Fruit fly (Drosophila melanogaster): ENCODE measurements around the gene bru3.

Gene bru3

DNA sequence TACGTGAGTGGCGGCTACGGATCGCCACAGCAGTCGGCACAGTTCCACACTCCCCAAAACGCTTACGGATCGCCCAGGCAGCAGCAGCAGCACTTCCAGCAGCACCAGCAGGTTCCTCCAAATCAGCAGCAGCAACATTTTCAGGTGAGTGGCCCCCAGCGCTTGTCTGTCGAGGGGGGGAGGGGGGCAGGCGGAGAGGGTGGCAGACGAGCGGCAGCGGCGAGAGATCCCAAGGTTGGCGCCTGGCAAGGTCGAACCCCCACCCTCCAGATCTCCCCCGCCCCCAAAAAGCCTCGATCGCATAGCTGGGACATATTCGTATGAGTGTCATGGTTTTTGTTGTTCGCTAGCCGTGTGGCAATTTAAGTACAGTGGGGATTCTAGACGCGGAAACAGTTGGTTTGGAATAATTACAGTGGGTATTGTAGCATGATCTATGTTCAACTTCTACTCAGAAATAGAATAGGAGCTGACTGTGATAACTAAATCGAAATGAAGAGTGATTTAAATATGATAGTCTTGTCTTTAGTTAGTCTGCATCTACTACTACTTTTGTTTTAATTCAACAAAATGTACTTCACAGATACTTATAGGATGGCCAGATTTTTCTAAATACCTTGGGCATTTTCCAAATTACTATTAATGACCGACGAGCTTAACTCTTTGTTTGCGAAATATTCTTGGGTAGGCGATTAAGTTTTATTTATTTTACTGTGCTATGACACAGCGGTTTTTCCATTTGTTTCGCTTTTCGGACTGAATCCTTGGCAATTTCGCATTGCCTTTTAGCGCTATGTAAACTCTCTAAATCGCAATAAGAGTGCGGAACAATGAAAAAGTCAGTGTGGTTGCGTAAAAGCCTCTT lies 324.6 kb downstream of the bru3 start (continued):
- no peak for TF ChIP-seq CG18476 (GFP tag; optimal IDR thresholded peaks at IDR 0.05)
- TF ChIP-seq ind (GFP tag; optimal IDR thresholded peaks at IDR 0.05) = peak; percentile 34
- TF ChIP-seq amos (GFP tag; IDR thresholded peaks at IDR 0.05; ENCODE audit: partially characterized antibody) = no peak; the same call in 1 of the 2 replicates
- TF ChIP-seq CG10543 (GFP tag; optimal IDR thresholded peaks at IDR 0.05) = peak; percentile 67
- no peak for TF ChIP-seq fru (optimal IDR thresholded peaks at IDR 0.05)
- TF ChIP-seq CG7786 (GFP tag; optimal IDR thresholded peaks at IDR 0.05) = no peak
- no peak for TF ChIP-seq jigr1 (GFP tag; IDR thresholded peaks at IDR 0.05)
- no peak for TF ChIP-seq trem (tag; optimal IDR thresholded peaks at IDR 0.05)
- TF ChIP-seq wor (GFP tag; IDR thresholded peaks at IDR 0.05) = no peak
- TF ChIP-seq CG3163 (GFP tag; optimal IDR thresholded peaks at IDR 0.05) = no peak
- TF ChIP-seq al (GFP tag; IDR thresholded peaks at IDR 0.05) = peak; percentile 8; the same call in 1 of the 2 replicates
- no peak for TF ChIP-seq H2.0 (GFP tag; IDR thresholded peaks at IDR 0.05)
- no peak for TF ChIP-seq shn (GFP tag; optimal IDR thresholded peaks at IDR 0.05)
- peak; percentile 11 for TF ChIP-seq mirr (GFP tag; optimal IDR thresholded peaks at IDR 0.05)
- TF ChIP-seq sens (GFP tag) = peak; percentile 29
- TF ChIP-seq CG6272 (GFP tag; IDR thresholded peaks at IDR 0.05) = no peak
- peak; percentile 8 for TF ChIP-seq CG8924 (tag; optimal IDR thresholded peaks at IDR 0.05)
- no peak for TF ChIP-seq insv (GFP tag; optimal IDR thresholded peaks at IDR 0.05)
- no peak for TF ChIP-seq CG18011 (GFP tag; optimal IDR thresholded peaks at IDR 0.05)
- TF ChIP-seq crp (GFP tag; optimal IDR thresholded peaks at IDR 0.05) = no peak
- no peak for TF ChIP-seq pros (GFP tag; optimal IDR thresholded peaks at IDR 0.05)
- no peak for TF ChIP-seq gt (GFP tag; IDR thresholded peaks at IDR 0.05)
- TF ChIP-seq lbe (GFP tag; optimal IDR thresholded peaks at IDR 0.05) = no peak
- TF ChIP-seq Dek (tag; optimal IDR thresholded peaks at IDR 0.05) = no peak
- TF ChIP-seq CG6175 (GFP tag; IDR thresholded peaks at IDR 0.05) = peak; percentile 84
- peak; percentile 27; the same call in 1 of the 3 replicates for TF ChIP-seq vnd (GFP tag; IDR thresholded peaks at IDR 0.05; ENCODE audit: partially characterized antibody)
- TF ChIP-seq dati (GFP tag; IDR thresholded peaks at IDR 0.05) = no peak
- TF ChIP-seq B-H1 (GFP tag; IDR thresholded peaks at IDR 0.05) = no peak
- TF ChIP-seq CG10274 (GFP tag; optimal IDR thresholded peaks at IDR 0.05) = no peak
- no peak for TF ChIP-seq Optix (GFP tag; IDR thresholded peaks at IDR 0.05)
- no peak for TF ChIP-seq CG12104 (GFP tag; optimal IDR thresholded peaks at IDR 0.05)
- no peak for TF ChIP-seq knrl (GFP tag; IDR thresholded peaks at IDR 0.05; ENCODE audit: partially characterized antibody)
- no peak for TF ChIP-seq CG9876 (GFP tag; optimal IDR thresholded peaks at IDR 0.05)
- TF ChIP-seq CG14050 (GFP tag; IDR thresholded peaks at IDR 0.05) = no peak
- TF ChIP-seq CG6791 (GFP tag; IDR thresholded peaks at IDR 0.05; ENCODE audit: partially characterized antibody) = no peak
- TF ChIP-seq Lhr (GFP tag; optimal IDR thresholded peaks at IDR 0.05) = no peak
- TF ChIP-seq Asciz (GFP tag; optimal IDR thresholded peaks at IDR 0.05) = no peak
- TF ChIP-seq CG11093 (GFP tag; IDR thresholded peaks at IDR 0.05) = no peak
- no peak for TF ChIP-seq Mad (GFP tag; optimal IDR thresholded peaks at IDR 0.05)
- no peak for TF ChIP-seq CG1602 (GFP tag; optimal IDR thresholded peaks at IDR 0.05)
- peak; percentile 1 for TF ChIP-seq fu2 (GFP tag; optimal IDR thresholded peaks at IDR 0.05)
- no peak for TF ChIP-seq CG12236 (GFP tag; optimal IDR thresholded peaks at IDR 0.05)
- no peak for TF ChIP-seq CG7987 (GFP tag; optimal IDR thresholded peaks at IDR 0.05)
- TF ChIP-seq tna (GFP tag; IDR thresholded peaks at IDR 0.05; ENCODE audit: partially characterized antibody) = 0 out of 2 replicates have a peak, but pooled peaks have one; percentile 34
- peak; percentile 65 for TF ChIP-seq Rfx (GFP tag; IDR thresholded peaks at IDR 0.05)
- no peak for TF ChIP-seq salm (tag; optimal IDR thresholded peaks at IDR 0.05)
- peak; percentile 81 for TF ChIP-seq crol (GFP tag; IDR thresholded peaks at IDR 0.05)
- TF ChIP-seq Fer1 (GFP tag; optimal IDR thresholded peaks at IDR 0.05) = no peak
- TF ChIP-seq Xrp1 (GFP tag; IDR thresholded peaks at IDR 0.05) = 0 out of 2 replicates have a peak, but pooled peaks have one; percentile 12
- TF ChIP-seq CG30431 (GFP tag; optimal IDR thresholded peaks at IDR 0.05) = no peak

Measured in whole organism, embryonic.